Fruit fly (Drosophila melanogaster) whole organism, embryonic: ENCODE results near the gene lobo.

Experiments
- B-H1 ChIP-seq: fragments of 200-800 bp; sonication (Bioruptor generic); IDR thresholded peaks from 3 replicates; pipeline ENCODE4 v1.3.6; 2022; ENCODE audit warnings: missing biosample characterization, missing genetic modification characterization
- CG11504 ChIP-seq: fragments of 200-800 bp; sonication (Bioruptor generic); optimal IDR thresholded peaks from 3 replicates; lab custom pipeline; 2019; ENCODE audit warnings: missing biosample characterization, mild to moderate bottlenecking, missing genetic modification characterization, moderate library complexity
- CG13287 ChIP-seq: fragments of 200-800 bp; sonication (Bioruptor generic); IDR thresholded peaks from 2 replicates; pipeline ENCODE4 v1.3.6; 2022; ENCODE audit warnings: missing biosample characterization, missing genetic modification characterization; ENCODE audit not compliant: partially characterized antibody
- CG14050 ChIP-seq: fragments of 200-800 bp; sonication (Bioruptor generic); IDR thresholded peaks from 3 replicates; pipeline ENCODE4 v1.3.6; 2022; ENCODE audit warnings: missing biosample characterization, missing genetic modification characterization
- CG15479 ChIP-seq: fragments of 200-800 bp; sonication (Bioruptor generic); optimal IDR thresholded peaks from 3 replicates; lab custom pipeline; 2019; ENCODE audit warnings: missing biosample characterization, mild to moderate bottlenecking, missing genetic modification characterization, moderate library complexity
- CG17385 ChIP-seq: fragments of 200-800 bp; sonication (Bioruptor generic); optimal IDR thresholded peaks from 3 replicates; lab custom pipeline; 2018; ENCODE audit warnings: missing biosample characterization, mild to moderate bottlenecking, missing genetic modification characterization
- CG17829 ChIP-seq: fragments of 200-800 bp; optimal IDR thresholded peaks from 2 replicates; lab custom pipeline; 2019; ENCODE audit warnings: missing biosample characterization, mild to moderate bottlenecking, missing genetic modification characterization, moderate library complexity
- CG1792 ChIP-seq: fragments of 200-800 bp; sonication (Bioruptor generic); optimal IDR thresholded peaks from 2 replicates; lab custom pipeline; 2016; ENCODE audit warnings: missing biosample characterization, missing genetic modification characterization
- CG1832 ChIP-seq: fragments of 200-800 bp; sonication (Bioruptor generic); optimal IDR thresholded peaks from 2 replicates; lab custom pipeline; 2017; ENCODE audit warnings: missing biosample characterization, mild to moderate bottlenecking, missing genetic modification characterization, inconsistent platforms
- CG2712 ChIP-seq: fragments of 200-800 bp; optimal IDR thresholded peaks from 3 replicates; lab custom pipeline; 2019; ENCODE audit warnings: missing biosample characterization, mild to moderate bottlenecking, missing genetic modification characterization, moderate library complexity
- CG3163 ChIP-seq: fragments of 200-800 bp; sonication (Bioruptor generic); optimal IDR thresholded peaks from 3 replicates; lab custom pipeline; 2016; ENCODE audit warnings: missing biosample characterization, missing genetic modification characterization
- CG3838 ChIP-seq: fragments of 200-800 bp; sonication (Bioruptor generic); optimal IDR thresholded peaks from 3 replicates; lab custom pipeline; 2016; ENCODE audit warnings: missing biosample characterization, missing genetic modification characterization
- CG3995 ChIP-seq: fragments of 200-800 bp; sonication (Bioruptor generic); optimal IDR thresholded peaks from 3 replicates; lab custom pipeline; 2016; ENCODE audit warnings: missing biosample characterization, missing genetic modification characterization
- CG42726 ChIP-seq: fragments of 200-800 bp; sonication (Bioruptor generic); IDR thresholded peaks from 2 replicates; pipeline ENCODE4 v1.3.6; 2022; ENCODE audit warnings: missing biosample characterization, missing genetic modification characterization; ENCODE audit not compliant: partially characterized antibody
- CG7357 ChIP-seq: fragments of 200-800 bp; sonication (Bioruptor generic); IDR thresholded peaks from 3 replicates; pipeline ENCODE4 v1.3.6; 2022; ENCODE audit warnings: missing biosample characterization, missing genetic modification characterization
- CG7556 ChIP-seq: fragments of 200-800 bp; sonication (Bioruptor generic); optimal IDR thresholded peaks from 2 replicates; lab custom pipeline; 2017; ENCODE audit warnings: missing biosample characterization, mild to moderate bottlenecking, missing genetic modification characterization
- CG7786 ChIP-seq: fragments of 200-800 bp; sonication (Bioruptor generic); optimal IDR thresholded peaks from 2 replicates; lab custom pipeline; 2016; ENCODE audit warnings: missing biosample characterization, missing genetic modification characterization
- CG7839 ChIP-seq: fragments of 200-800 bp; sonication (Bioruptor generic); optimal IDR thresholded peaks from 3 replicates; lab custom pipeline; 2018; ENCODE audit warnings: missing biosample characterization, mild to moderate bottlenecking, missing genetic modification characterization, moderate library complexity
- D ChIP-seq, 2 experiments: fragments of 200-800 bp in 1 of 2; fragments of >200 bp in 1 of 2; sonication (Bioruptor generic) in 1 of 2; optimal IDR thresholded peaks; 2 replicates in 1 of 2; 3 replicates in 1 of 2; lab custom pipeline; 2017; ENCODE audit warnings: mild to moderate bottlenecking in 1 of 2, missing biosample characterization in 1 of 2, missing genetic modification characterization in 1 of 2, missing genetic modification reagents in 1 of 2
- D19B ChIP-seq: fragments of 200-800 bp; sonication (Bioruptor generic); optimal IDR thresholded peaks from 2 replicates; lab custom pipeline; 2017; ENCODE audit warnings: missing biosample characterization, mild to moderate bottlenecking, missing genetic modification characterization
- Deaf1 ChIP-seq: fragments of 200-800 bp; optimal IDR thresholded peaks from 3 replicates; lab custom pipeline; 2019; ENCODE audit warnings: missing biosample characterization, mild to moderate bottlenecking, missing genetic modification characterization, moderate library complexity
- Dref ChIP-seq: fragments of 200-800 bp; sonication (Bioruptor generic); IDR thresholded peaks from 2 replicates; pipeline ENCODE4 v1.3.6; 2022; ENCODE audit warnings: missing biosample characterization, missing genetic modification characterization
- Hr39 ChIP-seq: fragments of >200 bp; optimal IDR thresholded peaks from 2 replicates; lab custom pipeline; 2017
- Hr51 ChIP-seq, 2 experiments: fragments of 200-800 bp; sonication (Bioruptor generic); optimal IDR thresholded peaks; 2 replicates in 1 of 2; 3 replicates in 1 of 2; lab custom pipeline; 2016 to 2018; ENCODE audit warnings: missing biosample characterization in 2 of 2, missing genetic modification characterization in 2 of 2, mild to moderate bottlenecking in 1 of 2, moderate library complexity in 1 of 2
- Jarid2 ChIP-seq: fragments of 200-800 bp; sonication (Bioruptor generic); optimal IDR thresholded peaks from 3 replicates; lab custom pipeline; 2017; ENCODE audit warnings: mild to moderate bottlenecking, missing biosample characterization, missing genetic modification reagents, missing genetic modification characterization
- Nf-YB ChIP-seq: fragments of 200-800 bp; sonication (Bioruptor generic); optimal IDR thresholded peaks from 3 replicates; lab custom pipeline; 2019; ENCODE audit warnings: missing biosample characterization, mild to moderate bottlenecking, missing genetic modification characterization, moderate library complexity
- Nf-YC ChIP-seq: fragments of 200-800 bp; optimal IDR thresholded peaks from 3 replicates; lab custom pipeline; 2019; ENCODE audit warnings: missing biosample characterization, mild to moderate bottlenecking, missing genetic modification characterization, moderate library complexity
- Sox100B ChIP-seq: fragments of 200-800 bp; sonication (Bioruptor generic); optimal IDR thresholded peaks from 3 replicates; lab custom pipeline; 2018; ENCODE audit warnings: missing biosample characterization, mild to moderate bottlenecking, missing genetic modification characterization
- bsh ChIP-seq, 2 experiments: fragments of 200-800 bp; sonication (Bioruptor generic); optimal IDR thresholded peaks; 2 replicates each; lab custom pipeline; 2017 to 2018; ENCODE audit warnings: mild to moderate bottlenecking in 2 of 2, missing biosample characterization in 2 of 2, missing genetic modification characterization in 2 of 2, moderate library complexity in 1 of 2
- chm ChIP-seq: fragments of 200-800 bp; sonication (Bioruptor generic); IDR thresholded peaks from 2 replicates; pipeline ENCODE4 v1.3.6; 2022; ENCODE audit warnings: missing biosample characterization, missing genetic modification characterization
- crol ChIP-seq: fragments of 200-800 bp; sonication (Bioruptor generic); IDR thresholded peaks from 2 replicates; pipeline ENCODE4 v1.3.6; 2022; ENCODE audit warnings: missing biosample characterization, missing genetic modification characterization
- danr ChIP-seq: fragments of 200-800 bp; sonication (Bioruptor generic); IDR thresholded peaks from 2 replicates; pipeline ENCODE4 v1.3.6; 2022; ENCODE audit warnings: missing biosample characterization, missing genetic modification characterization
- gro ChIP-seq: fragments of 200-800 bp; sonication (Bioruptor generic); optimal IDR thresholded peaks from 2 replicates; lab custom pipeline; 2016; ENCODE audit warnings: missing biosample characterization, missing genetic modification characterization
- hb ChIP-seq: fragments of 200-800 bp; sonication (Bioruptor generic); IDR thresholded peaks from 3 replicates; pipeline ENCODE4 v1.3.6; 2022; ENCODE audit warnings: missing biosample characterization, missing genetic modification characterization; ENCODE audit not compliant: partially characterized antibody
- hth ChIP-seq: fragments of >200 bp; optimal IDR thresholded peaks from 2 replicates; lab custom pipeline; 2017; ENCODE audit warnings: inconsistent platforms
- kah ChIP-seq: fragments of 200-800 bp; sonication (Bioruptor generic); optimal IDR thresholded peaks from 2 replicates; lab custom pipeline; 2018; ENCODE audit warnings: missing biosample characterization, mild to moderate bottlenecking, missing genetic modification characterization
- nerfin-1 ChIP-seq: fragments of 200-800 bp; sonication (Bioruptor generic); optimal IDR thresholded peaks from 3 replicates; lab custom pipeline; 2019; ENCODE audit warnings: missing biosample characterization, mild to moderate bottlenecking, missing genetic modification characterization, moderate library complexity
- nom ChIP-seq: fragments of 200-800 bp; sonication (Bioruptor generic); optimal IDR thresholded peaks from 2 replicates; lab custom pipeline; 2017; ENCODE audit warnings: missing biosample characterization, missing genetic modification characterization, mild to moderate bottlenecking, moderate library complexity, missing genetic modification reagents
- run ChIP-seq: fragments of 200-800 bp; sonication (Bioruptor generic); optimal IDR thresholded peaks from 3 replicates; lab custom pipeline; 2018; ENCODE audit warnings: missing biosample characterization, mild to moderate bottlenecking, missing genetic modification characterization
- scrt ChIP-seq: fragments of 200-800 bp; sonication (Bioruptor generic); optimal IDR thresholded peaks from 2 replicates; lab custom pipeline; 2018; ENCODE audit warnings: missing biosample characterization, mild to moderate bottlenecking, missing genetic modification characterization, moderate library complexity
- sd ChIP-seq: fragments of 200-800 bp; sonication (Bioruptor generic); optimal IDR thresholded peaks from 3 replicates; lab custom pipeline; 2018; ENCODE audit warnings: missing biosample characterization, mild to moderate bottlenecking, missing genetic modification characterization, moderate library complexity
- sna ChIP-seq: fragments of 200-800 bp; sonication (Bioruptor generic); IDR thresholded peaks from 2 replicates; pipeline ENCODE4 v1.3.6; 2022; ENCODE audit warnings: missing biosample characterization, missing genetic modification characterization; ENCODE audit not compliant: partially characterized antibody
- so ChIP-seq: fragments of 200-800 bp; sonication (Bioruptor generic); IDR thresholded peaks from 3 replicates; pipeline ENCODE4 v1.3.6; 2022; ENCODE audit warnings: missing biosample characterization, missing genetic modification characterization
- tio ChIP-seq: fragments of 200-800 bp; sonication (Bioruptor generic); optimal IDR thresholded peaks from 2 replicates; lab custom pipeline; 2017; ENCODE audit warnings: missing biosample characterization, missing genetic modification characterization, inconsistent platforms
- tll ChIP-seq, 2 experiments: fragments of 200-800 bp in 1 of 2; fragments of >200 bp in 1 of 2; sonication (Bioruptor generic) in 1 of 2; optimal IDR thresholded peaks; 2 replicates each; lab custom pipeline; 2017 to 2019; ENCODE audit warnings: missing biosample characterization in 2 of 2, missing genetic modification characterization in 2 of 2, mild to moderate bottlenecking in 1 of 2, moderate library complexity in 1 of 2
- unpg ChIP-seq: fragments of 200-800 bp; sonication (Bioruptor generic); optimal IDR thresholded peaks from 3 replicates; lab custom pipeline; 2018; ENCODE audit warnings: missing biosample characterization, mild to moderate bottlenecking, missing genetic modification characterization, moderate library complexity
- vvl ChIP-seq: fragments of 200-800 bp; sonication (Bioruptor generic); IDR thresholded peaks from 2 replicates; pipeline ENCODE4 v1.3.6; 2022; ENCODE audit warnings: missing biosample characterization, missing genetic modification characterization
- zen2 ChIP-seq: fragments of 200-800 bp; sonication (Bioruptor generic); IDR thresholded peaks from 3 replicates; pipeline ENCODE4 v1.3.6; 2022; ENCODE audit warnings: missing biosample characterization, missing genetic modification characterization; ENCODE audit not compliant: partially characterized antibody

lobo gene

dm6 chr3R:25137565-25138367 is 55.8 kb downstream of the lobo start, which contains the start of gene danr:
danr (plus strand) TSS chr3R:25138072.
- TF ChIP-seq CG15479: peak; percentile 61
- no peak for TF ChIP-seq D19B
- TF ChIP-seq bsh (GFP tag; optimal IDR thresholded peaks at IDR 0.05; lab: Kevin White, UChicago): peak in 1 of 2 experiments; percentile 50
- TF ChIP-seq CG17385 (GFP tag; lab: Kevin White, UChicago): no peak
- TF ChIP-seq CG7357: no peak
- peak; percentile 64 for TF ChIP-seq CG1832 (GFP tag; lab: Kevin White, UChicago)
- no peak for TF ChIP-seq vvl (GFP tag; lab: Robert Waterston, UW)
- TF ChIP-seq Nf-YC (tag; lab: Kevin White, UChicago): peak; percentile 95
- TF ChIP-seq sd: no peak
- no peak for TF ChIP-seq CG42726 (GFP tag; lab: Robert Waterston, UW)
- TF ChIP-seq B-H1 (GFP tag; lab: Robert Waterston, UW): no peak
- TF ChIP-seq tio: no peak
- TF ChIP-seq hb (GFP tag; lab: Robert Waterston, UW): no peak
- no peak for TF ChIP-seq CG3995 (GFP tag; lab: Kevin White, UChicago)
- peak; percentile 22; the same call in 1 of the 3 replicates for TF ChIP-seq zen2 (GFP tag; lab: Robert Waterston, UW)
- no peak for TF ChIP-seq Sox100B (GFP tag; lab: Kevin White, UChicago)
- no peak for TF ChIP-seq CG14050 (GFP tag; lab: Robert Waterston, UW)
- no peak for TF ChIP-seq Dref
- TF ChIP-seq CG7556 (GFP tag; lab: Kevin White, UChicago): no peak
- peak; percentile 92 for TF ChIP-seq Deaf1 (tag; lab: Kevin White, UChicago)
- peak; percentile 6 for TF ChIP-seq nom (GFP tag; lab: Kevin White, UChicago)
- TF ChIP-seq Hr51 (GFP tag; optimal IDR thresholded peaks at IDR 0.05; lab: Kevin White, UChicago): no peak
- no peak for TF ChIP-seq CG11504 (tag; lab: Kevin White, UChicago)
- no peak for TF ChIP-seq crol
- TF ChIP-seq CG13287 (GFP tag; lab: Robert Waterston, UW): no peak
- peak; percentile 6 for TF ChIP-seq nerfin-1
- peak; percentile 96 for TF ChIP-seq Nf-YB (GFP tag; lab: Kevin White, UChicago)
- peak; percentile 77 for TF ChIP-seq Jarid2 (GFP tag; lab: Kevin White, UChicago)
- no peak for TF ChIP-seq sna (GFP tag; lab: Robert Waterston, UW)
- TF ChIP-seq CG3838 (GFP tag; lab: Kevin White, UChicago): no peak
- TF ChIP-seq unpg (GFP tag; lab: Kevin White, UChicago): no peak
- peak; percentile 96 for TF ChIP-seq scrt
- TF ChIP-seq hth: no peak
- no peak for TF ChIP-seq gro (GFP tag; lab: Kevin White, UChicago)
- TF ChIP-seq danr (GFP tag; lab: Robert Waterston, UW): 0 out of 2 replicates have a peak, but pooled peaks have one; percentile 10
- TF ChIP-seq CG17829 (tag; lab: Kevin White, UChicago): no peak
- peak; percentile 57 for TF ChIP-seq D (optimal IDR thresholded peaks at IDR 0.05; lab: Kevin White, UChicago)
- no peak for TF ChIP-seq D (GFP tag; optimal IDR thresholded peaks at IDR 0.05; lab: Kevin White, UChicago)
- TF ChIP-seq chm (GFP tag; lab: Robert Waterston, UW): peak; percentile 16; the same call in 1 of the 2 replicates
- no peak for TF ChIP-seq CG7839 (tag; lab: Kevin White, UChicago)
- TF ChIP-seq CG1792 (GFP tag; lab: Kevin White, UChicago): no peak
- no peak for TF ChIP-seq CG7786 (GFP tag; lab: Kevin White, UChicago)
- TF ChIP-seq Hr39 (lab: Kevin White, UChicago): no peak
- TF ChIP-seq tll (GFP tag; optimal IDR thresholded peaks at IDR 0.05; lab: Kevin White, UChicago): no peak
- no peak for TF ChIP-seq kah (GFP tag; lab: Kevin White, UChicago)
- TF ChIP-seq CG3163 (GFP tag; lab: Kevin White, UChicago): peak; percentile 63
- no peak for TF ChIP-seq run (tag; lab: Kevin White, UChicago)
- no peak for TF ChIP-seq so (GFP tag; lab: Robert Waterston, UW)
- TF ChIP-seq CG2712: no peak
